Fruit fly (Drosophila melanogaster) whole organism, adult: Measurements from ENCODE around the gene CG43271.

ENCODE experiments used
- CG11617 ChIP-seq: fragments of 200-800 bp; sonication (Bioruptor generic); optimal IDR thresholded peaks from 2 replicates; lab custom pipeline; 2017; ENCODE audit warnings: mild to moderate bottlenecking, missing biosample characterization, missing genetic modification reagents, missing genetic modification characterization
- CG12768 ChIP-seq: fragments of 200-800 bp; sonication (Bioruptor generic); optimal IDR thresholded peaks from 2 replicates; lab custom pipeline; 2017; ENCODE audit warnings: missing biosample characterization, missing genetic modification characterization, mild to moderate bottlenecking, moderate library complexity, missing genetic modification reagents
- CG14711 ChIP-seq: fragments of 200-800 bp; sonication (Bioruptor generic); optimal IDR thresholded peaks from 2 replicates; lab custom pipeline; 2018; ENCODE audit warnings: missing biosample characterization, mild to moderate bottlenecking, missing genetic modification characterization, moderate library complexity
- CG5204 ChIP-seq: fragments of 200-800 bp; sonication (Bioruptor generic); optimal IDR thresholded peaks from 2 replicates; lab custom pipeline; 2016; ENCODE audit warnings: missing biosample characterization, missing genetic modification characterization
- CG7045 ChIP-seq: fragments of 200-800 bp; sonication (Bioruptor generic); optimal IDR thresholded peaks from 2 replicates; lab custom pipeline; 2017; ENCODE audit warnings: missing biosample characterization, mild to moderate bottlenecking, missing genetic modification characterization
- CG7101 ChIP-seq: fragments of 200-800 bp; sonication (Bioruptor generic); optimal IDR thresholded peaks from 2 replicates; lab custom pipeline; 2018; ENCODE audit warnings: missing biosample characterization, mild to moderate bottlenecking, missing genetic modification characterization, moderate library complexity
- Crg-1 ChIP-seq: fragments of 200-800 bp; sonication (Bioruptor generic); optimal IDR thresholded peaks from 2 replicates; lab custom pipeline; 2016; ENCODE audit warnings: missing biosample characterization, missing genetic modification characterization
- Hr96 ChIP-seq: fragments of 200-800 bp; sonication (Bioruptor generic); optimal IDR thresholded peaks from 2 replicates; lab custom pipeline; 2016; ENCODE audit warnings: missing biosample characterization, missing genetic modification characterization
- Mnt ChIP-seq: fragments of 200-800 bp; sonication (Bioruptor generic); optimal IDR thresholded peaks from 2 replicates; lab custom pipeline; 2016; ENCODE audit warnings: missing biosample characterization, mild to moderate bottlenecking, missing genetic modification characterization
- cnc ChIP-seq, 2 experiments: fragments of >200 bp; optimal IDR thresholded peaks; 2 replicates each; lab custom pipeline; 2017
- kay ChIP-seq: fragments of 200-800 bp; sonication (Bioruptor generic); peaks from one replicate; lab custom pipeline; 2016; ENCODE audit warnings: missing biosample characterization, missing genetic modification characterization, borderline replicate concordance
- tj ChIP-seq: fragments of 200-800 bp; sonication (Bioruptor generic); optimal IDR thresholded peaks from 3 replicates; lab custom pipeline; 2017; ENCODE audit warnings: missing biosample characterization, mild to moderate bottlenecking, missing genetic modification characterization, moderate library complexity
- toe ChIP-seq: fragments of 200-800 bp; sonication (Bioruptor generic); optimal IDR thresholded peaks from 2 replicates; lab custom pipeline; 2016; ENCODE audit warnings: missing biosample characterization, missing genetic modification characterization

- TF ChIP-seq kay, result no peak
- TF ChIP-seq CG14711 (tag; lab: Kevin White, UChicago), result no peak
- no peak for TF ChIP-seq cnc (optimal IDR thresholded peaks at IDR 0.05; lab: Kevin White, UChicago)
- TF ChIP-seq CG7045 (GFP tag; lab: Kevin White, UChicago), result no peak
- no peak for TF ChIP-seq CG11617 (GFP tag; lab: Kevin White, UChicago)
- TF ChIP-seq CG5204 (GFP tag; lab: Kevin White, UChicago), result no peak
- TF ChIP-seq toe (GFP tag; lab: Kevin White, UChicago), result no peak
- TF ChIP-seq Crg-1 (GFP tag; lab: Kevin White, UChicago), result no peak
- no peak for TF ChIP-seq Hr96 (GFP tag; lab: Kevin White, UChicago)
- no peak for TF ChIP-seq tj (GFP tag; lab: Kevin White, UChicago)
- no peak for TF ChIP-seq CG7101 (tag; lab: Kevin White, UChicago)
- no peak for TF ChIP-seq Mnt
- no peak for TF ChIP-seq CG12768
Measured at dm6 chr2L:17903007-17903406, 11.8 kb downstream of the CG43271 start.
